Worm (Caenorhabditis elegans) whole organism, young adult: ENCODE data around the gene F23F1.4.

ENCODE experiments used
- F39B2.1 ChIP-seq: fragments of 200-800 bp; sonication (Bioruptor generic); IDR thresholded peaks from 2 replicates; pipeline ENCODE4 v1.3.6; 2022; ENCODE audit warnings: missing genetic modification reagents, missing genetic modification characterization, missing compliant biosample characterization
- Y79H2A.3 ChIP-seq: fragments of 200-800 bp; sonication (Bioruptor generic); conservative IDR thresholded peaks from 2 replicates; pipeline ENCODE4 v1.3.6; 2022; ENCODE audit warnings: missing genetic modification reagents, missing genetic modification characterization, missing compliant biosample characterization
- Y95B8A.8 ChIP-seq: fragments of 200-800 bp; sonication (Bioruptor generic); IDR thresholded peaks from 2 replicates; pipeline ENCODE4 v1.3.6; 2022; ENCODE audit warnings: missing genetic modification reagents, missing genetic modification characterization, missing compliant biosample characterization
- atf-7 ChIP-seq: sonication (generic microtip); optimal IDR thresholded peaks from 2 replicates; lab custom pipeline; 2017; ENCODE audit warnings: mild to moderate bottlenecking, missing genetic modification characterization, missing compliant biosample characterization
- ceh-58 ChIP-seq: fragments of 200-800 bp; sonication (Bioruptor generic); IDR thresholded peaks from 2 replicates; pipeline ENCODE4 v1.3.6; 2022; ENCODE audit warnings: missing genetic modification characterization, missing compliant biosample characterization
- dpl-1 ChIP-seq: fragments of 150-350 bp; optimal IDR thresholded peaks from 2 replicates; lab custom pipeline; 2014; ENCODE audit warnings: missing biosample characterization, missing genetic modification reagents, missing genetic modification characterization
- egrh-3 ChIP-seq: fragments of 200-800 bp; sonication (Bioruptor generic); IDR thresholded peaks from 2 replicates; pipeline ENCODE4 v1.3.6; 2022; ENCODE audit warnings: missing genetic modification reagents, missing genetic modification characterization, missing compliant biosample characterization
- ets-4 ChIP-seq: fragments of 200-800 bp; sonication (Bioruptor generic); optimal IDR thresholded peaks from 2 replicates; lab custom pipeline; 2018; ENCODE audit warnings: mild to moderate bottlenecking, missing genetic modification characterization, missing compliant biosample characterization
- hrde-1 ChIP-seq: sonication (generic microtip); optimal IDR thresholded peaks from 2 replicates; lab custom pipeline; 2016; ENCODE audit warnings: missing genetic modification characterization, mild to moderate bottlenecking, missing compliant biosample characterization, moderate library complexity, missing genotype, missing genetic modification reagents, borderline replicate concordance
- madf-10 ChIP-seq: sonication (generic microtip); optimal IDR thresholded peaks from 2 replicates; lab custom pipeline; 2016; ENCODE audit warnings: mild to moderate bottlenecking, missing genetic modification characterization, missing compliant biosample characterization
- rcor-1 ChIP-seq: fragments of 200-800 bp; sonication (Bioruptor generic); IDR thresholded peaks from 2 replicates; pipeline ENCODE4 v1.3.6; 2022; ENCODE audit warnings: missing genetic modification reagents, missing genetic modification characterization, missing compliant biosample characterization
- unc-62 ChIP-seq: fragments of 150-350 bp; optimal IDR thresholded peaks from 2 replicates; lab custom pipeline; 2014; ENCODE audit warnings: missing biosample characterization, missing genetic modification reagents, missing genetic modification characterization

DNA sequence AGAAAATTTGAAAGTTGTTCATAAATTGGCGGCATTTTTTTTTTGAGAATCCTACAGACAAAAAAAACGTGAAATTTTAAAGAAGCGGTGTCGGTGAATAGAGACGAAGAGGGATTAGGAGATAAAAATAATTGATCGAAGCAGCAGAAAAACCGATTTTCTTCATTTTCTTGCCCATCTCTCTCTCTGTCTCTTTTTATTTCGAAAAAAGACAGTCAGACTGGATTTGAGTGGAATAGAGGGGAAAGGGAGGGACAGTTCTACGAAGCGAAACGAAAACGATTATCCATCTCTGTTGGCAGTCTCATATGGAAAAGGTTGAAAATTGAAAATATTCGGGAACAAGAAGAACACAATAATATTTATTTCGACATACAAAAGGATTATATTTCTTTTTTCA is 1.4 kb upstream of the F23F1.4 start:
- TF ChIP-seq madf-10 (tag; lab: Kevin White, UChicago) = no peak
- no peak for TF ChIP-seq ceh-58
- TF ChIP-seq ets-4 (GFP tag; lab: Kevin White, UChicago) = no peak
- TF ChIP-seq Y79H2A.3 (GFP tag; lab: Robert Waterston, UW) = no peak
- TF ChIP-seq hrde-1 (tag; lab: Kevin White, UChicago) = no peak
- TF ChIP-seq unc-62 (GFP tag; lab: Kevin White, UChicago) = no peak
- no peak for TF ChIP-seq egrh-3 (GFP tag; lab: Robert Waterston, UW)
- no peak for TF ChIP-seq Y95B8A.8 (GFP tag; lab: Robert Waterston, UW)
- no peak for TF ChIP-seq atf-7 (tag; lab: Kevin White, UChicago)
- TF ChIP-seq rcor-1 (GFP tag; lab: Robert Waterston, UW) = no peak
- no peak for TF ChIP-seq dpl-1 (GFP tag; lab: Kevin White, UChicago)
- no peak for TF ChIP-seq F39B2.1 (GFP tag; lab: Robert Waterston, UW)
